Fruit fly (Drosophila melanogaster) whole organism, adult: ENCODE data around the gene CG4270.

Source experiments
- CG11617 ChIP-seq: fragments of 200-800 bp; sonication (Bioruptor generic); optimal IDR thresholded peaks from 2 replicates; lab custom pipeline; 2017; ENCODE audit warnings: mild to moderate bottlenecking, missing biosample characterization, missing genetic modification reagents, missing genetic modification characterization
- CG12768 ChIP-seq: fragments of 200-800 bp; sonication (Bioruptor generic); optimal IDR thresholded peaks from 2 replicates; lab custom pipeline; 2017; ENCODE audit warnings: missing biosample characterization, missing genetic modification characterization, mild to moderate bottlenecking, moderate library complexity, missing genetic modification reagents
- CG14711 ChIP-seq: fragments of 200-800 bp; sonication (Bioruptor generic); optimal IDR thresholded peaks from 2 replicates; lab custom pipeline; 2018; ENCODE audit warnings: missing biosample characterization, mild to moderate bottlenecking, missing genetic modification characterization, moderate library complexity
- CG1620 ChIP-seq: fragments of 200-800 bp; sonication (Bioruptor generic); optimal IDR thresholded peaks from 2 replicates; lab custom pipeline; 2016; ENCODE audit warnings: missing biosample characterization, missing genetic modification characterization
- CG5204 ChIP-seq: fragments of 200-800 bp; sonication (Bioruptor generic); optimal IDR thresholded peaks from 2 replicates; lab custom pipeline; 2016; ENCODE audit warnings: missing biosample characterization, missing genetic modification characterization
- CG7045 ChIP-seq: fragments of 200-800 bp; sonication (Bioruptor generic); optimal IDR thresholded peaks from 2 replicates; lab custom pipeline; 2017; ENCODE audit warnings: missing biosample characterization, mild to moderate bottlenecking, missing genetic modification characterization
- Clk ChIP-seq: fragments of 200-800 bp; sonication (Bioruptor generic); optimal IDR thresholded peaks from 2 replicates; lab custom pipeline; 2017; ENCODE audit warnings: missing biosample characterization, missing genetic modification characterization
- Hr96 ChIP-seq: fragments of 200-800 bp; sonication (Bioruptor generic); optimal IDR thresholded peaks from 2 replicates; lab custom pipeline; 2016; ENCODE audit warnings: missing biosample characterization, missing genetic modification characterization
- cic ChIP-seq: fragments of 200-800 bp; sonication (Bioruptor generic); optimal IDR thresholded peaks from 2 replicates; lab custom pipeline; 2017; ENCODE audit warnings: missing biosample characterization, mild to moderate bottlenecking, missing genetic modification characterization, moderate library complexity
- kay ChIP-seq: fragments of 200-800 bp; sonication (Bioruptor generic); peaks from one replicate; lab custom pipeline; 2016; ENCODE audit warnings: missing biosample characterization, missing genetic modification characterization, borderline replicate concordance
- toe ChIP-seq: fragments of 200-800 bp; sonication (Bioruptor generic); optimal IDR thresholded peaks from 2 replicates; lab custom pipeline; 2016; ENCODE audit warnings: missing biosample characterization, missing genetic modification characterization

dm6 chr2L:2269040-2269439, 5.8 kb downstream of the CG4270 start, which contains the start of gene CG17242:
- TF ChIP-seq Hr96 (GFP tag; lab: Kevin White, UChicago) (no peak), CG14711 (no peak), CG1620 (GFP tag; lab: Kevin White, UChicago) (no peak), CG11617 (GFP tag; lab: Kevin White, UChicago) (no peak), CG7045 (GFP tag; lab: Kevin White, UChicago) (no peak), cic (GFP tag; lab: Kevin White, UChicago) (no peak), Clk (GFP tag; lab: Kevin White, UChicago) (no peak), CG12768 (GFP tag; lab: Kevin White, UChicago) (no peak), toe (GFP tag; lab: Kevin White, UChicago) (no peak), kay (GFP tag; lab: Kevin White, UChicago) (no peak), CG5204 (no peak)
